Worm (Caenorhabditis elegans) whole organism, L1 larva: ENCODE measurements around the gene Y16B4A.2.
A peak's percentile ranks its signal among the peaks of the same experiment; 100 is the strongest.

ENCODE experiments used
- C16A3.4 ChIP-seq: fragments of 150-350 bp; optimal IDR thresholded peaks from 2 replicates; lab custom pipeline; 2014; ENCODE audit warnings: missing biosample characterization, missing genetic modification characterization
- C34B4.2 ChIP-seq: sonication (generic microtip); optimal IDR thresholded peaks from 2 replicates; lab custom pipeline; 2017; ENCODE audit warnings: mild to moderate bottlenecking, missing genetic modification characterization, missing compliant biosample characterization
- blmp-1 ChIP-seq: fragments of 150-350 bp; optimal IDR thresholded peaks from 2 replicates; lab custom pipeline; 2014; ENCODE audit warnings: missing biosample characterization, missing genetic modification characterization
- ceh-82 ChIP-seq, 3 experiments: fragments of 150-350 bp in 1 of 3; sonication (generic microtip) in 2 of 3; optimal IDR thresholded peaks; 2 replicates each; lab custom pipeline; 2014 to 2017; ENCODE audit warnings: missing biosample characterization in 3 of 3, missing genetic modification characterization in 3 of 3
- ceh-90 ChIP-seq: sonication (generic microtip); optimal IDR thresholded peaks from 2 replicates; lab custom pipeline; 2016; ENCODE audit warnings: missing genetic modification characterization, missing compliant biosample characterization
- dpl-1 ChIP-seq, 3 experiments: fragments of 150-350 bp in 2 of 3; sonication (generic microtip) in 1 of 3; optimal IDR thresholded peaks; 2 replicates each; lab custom pipeline; 2014 to 2017; ENCODE audit warnings: missing biosample characterization in 3 of 3, missing genetic modification characterization in 3 of 3, missing genetic modification reagents in 3 of 3
- dsc-1 ChIP-seq: sonication (generic microtip); optimal IDR thresholded peaks from 2 replicates; lab custom pipeline; 2016; ENCODE audit warnings: mild to moderate bottlenecking, missing genetic modification characterization, missing compliant biosample characterization
- efl-1 ChIP-seq, 4 experiments: fragments of 150-350 bp; optimal IDR thresholded peaks in 3 of 4; peaks in 1 of 4; 1 replicate in 1 of 4; 2 replicates in 3 of 4; lab custom pipeline; 2014; ENCODE audit warnings: missing biosample characterization in 2 of 4, missing genetic modification characterization in 2 of 4, missing genetic modification reagents in 2 of 4
- efl-3 ChIP-seq: fragments of 200-800 bp; sonication (Bioruptor generic); optimal IDR thresholded peaks from 2 replicates; lab custom pipeline; 2018; ENCODE audit warnings: mild to moderate bottlenecking, missing genetic modification characterization, missing compliant biosample characterization
- egl-27 ChIP-seq, 2 experiments: fragments of 150-350 bp in 1 of 2; sonication (generic microtip); optimal IDR thresholded peaks; 3 replicates each; lab custom pipeline; 2017 to 2018; ENCODE audit warnings: missing biosample characterization in 2 of 2, missing genetic modification characterization in 2 of 2, missing genetic modification reagents in 2 of 2
- elt-2 ChIP-seq: sonication (generic microtip); optimal IDR thresholded peaks from 2 replicates; lab custom pipeline; 2016; ENCODE audit warnings: missing genetic modification characterization, mild to moderate bottlenecking, inconsistent platforms, missing compliant biosample characterization, missing genetic modification reagents
- elt-3 ChIP-seq, 6 experiments: fragments of 150-350 bp in 1 of 6; sonication (generic microtip); optimal IDR thresholded peaks; 2 replicates each; lab custom pipeline; 2017 to 2018; ENCODE audit warnings: missing biosample characterization in 6 of 6, missing genetic modification characterization in 6 of 6, inconsistent platforms in 1 of 6
- fkh-8 ChIP-seq: sonication (generic microtip); optimal IDR thresholded peaks from 2 replicates; lab custom pipeline; 2016; ENCODE audit warnings: mild to moderate bottlenecking, missing genetic modification characterization, missing compliant biosample characterization
- grh-1 ChIP-seq: fragments of 200-800 bp; sonication (Bioruptor generic); IDR thresholded peaks from 2 replicates; pipeline ENCODE4 v1.3.6; 2022; ENCODE audit warnings: missing genetic modification reagents, missing genetic modification characterization, missing compliant biosample characterization
- irx-1 ChIP-seq: sonication (generic microtip); optimal IDR thresholded peaks from 2 replicates; lab custom pipeline; 2016; ENCODE audit warnings: missing genetic modification characterization, missing compliant biosample characterization
- isw-1 ChIP-seq: fragments of 200-800 bp; sonication (Bioruptor generic); IDR thresholded peaks from 2 replicates; pipeline ENCODE4 v1.3.6; 2022; ENCODE audit warnings: missing genetic modification characterization, missing compliant biosample characterization
- jun-1 ChIP-seq: fragments of 150-350 bp; optimal IDR thresholded peaks from 2 replicates; lab custom pipeline; 2014; ENCODE audit warnings: missing biosample characterization, missing genetic modification reagents, missing genetic modification characterization
- lin-13 ChIP-seq: fragments of 150-350 bp; optimal IDR thresholded peaks from 2 replicates; lab custom pipeline; 2014; ENCODE audit warnings: missing biosample characterization, missing genetic modification reagents, missing genetic modification characterization
- lin-14 ChIP-seq: fragments of 200-800 bp; sonication (Bioruptor generic); optimal IDR thresholded peaks from 2 replicates; lab custom pipeline; 2018; ENCODE audit warnings: mild to moderate bottlenecking, missing genetic modification characterization, moderate library complexity, missing compliant biosample characterization
- lin-35 ChIP-seq, 2 experiments: fragments of 150-350 bp; optimal IDR thresholded peaks; 2 replicates each; lab custom pipeline; 2014; ENCODE audit warnings: missing biosample characterization in 2 of 2, missing genetic modification characterization in 2 of 2, missing genetic modification reagents in 2 of 2
- lin-39 ChIP-seq: fragments of 150-350 bp; optimal IDR thresholded peaks from 2 replicates; lab custom pipeline; 2014; ENCODE audit warnings: missing biosample characterization, missing genetic modification reagents, missing genetic modification characterization
- lsy-2 ChIP-seq, 2 experiments: fragments of 150-350 bp; optimal IDR thresholded peaks; 2 replicates each; lab custom pipeline; 2014; ENCODE audit warnings: missing biosample characterization in 2 of 2, missing genetic modification characterization in 2 of 2
- mdl-1 ChIP-seq, 2 experiments: fragments of 150-350 bp; optimal IDR thresholded peaks; 2 replicates each; lab custom pipeline; 2014 to 2017; ENCODE audit warnings: missing biosample characterization in 2 of 2, missing genetic modification characterization in 2 of 2, inconsistent platforms in 1 of 2
- mef-2 ChIP-seq: fragments of 150-350 bp; optimal IDR thresholded peaks from 2 replicates; lab custom pipeline; 2014; ENCODE audit warnings: missing biosample characterization, missing genetic modification characterization
- mep-1 ChIP-seq: fragments of 150-350 bp; optimal IDR thresholded peaks from 2 replicates; lab custom pipeline; 2014; ENCODE audit warnings: missing biosample characterization, missing genetic modification characterization
- nhr-12 ChIP-seq: sonication (generic microtip); optimal IDR thresholded peaks from 2 replicates; lab custom pipeline; 2017; ENCODE audit warnings: missing biosample characterization, missing genetic modification characterization
- nhr-19 ChIP-seq: fragments of 200-800 bp; sonication (Bioruptor generic); conservative IDR thresholded peaks from 2 replicates; pipeline ENCODE4 v1.3.6; 2022; ENCODE audit warnings: missing genetic modification characterization, missing compliant biosample characterization
- nhr-20 ChIP-seq: sonication (generic microtip); optimal IDR thresholded peaks from 2 replicates; lab custom pipeline; 2016; ENCODE audit warnings: mild to moderate bottlenecking, missing genetic modification characterization, missing compliant biosample characterization
- nhr-237 ChIP-seq: fragments of 150-350 bp; optimal IDR thresholded peaks from 2 replicates; lab custom pipeline; 2014; ENCODE audit warnings: missing biosample characterization, missing genetic modification characterization
- nhr-28 ChIP-seq: fragments of 150-350 bp; optimal IDR thresholded peaks from 2 replicates; lab custom pipeline; 2014; ENCODE audit warnings: missing biosample characterization, missing genetic modification characterization
- nhr-47 ChIP-seq: sonication (generic microtip); optimal IDR thresholded peaks from 2 replicates; lab custom pipeline; 2016; ENCODE audit warnings: mild to moderate bottlenecking, missing genetic modification characterization, moderate library complexity, missing compliant biosample characterization
- nhr-71 ChIP-seq: sonication (generic microtip); optimal IDR thresholded peaks from 2 replicates; lab custom pipeline; 2016; ENCODE audit warnings: mild to moderate bottlenecking, missing genetic modification characterization, moderate library complexity, missing compliant biosample characterization
- nhr-77 ChIP-seq: fragments of 150-350 bp; optimal IDR thresholded peaks from 2 replicates; lab custom pipeline; 2014; ENCODE audit warnings: missing biosample characterization, missing genetic modification characterization
- nhr-90 ChIP-seq: sonication (generic microtip); optimal IDR thresholded peaks from 2 replicates; lab custom pipeline; 2016; ENCODE audit warnings: mild to moderate bottlenecking, missing genetic modification characterization, missing compliant biosample characterization; ENCODE audit not compliant: poor library complexity
- pqm-1 ChIP-seq: sonication (generic microtip); optimal IDR thresholded peaks from 3 replicates; lab custom pipeline; 2017; ENCODE audit warnings: missing biosample characterization, missing genetic modification characterization
- rnt-1 ChIP-seq: sonication (generic microtip); optimal IDR thresholded peaks from 2 replicates; lab custom pipeline; 2016; ENCODE audit warnings: mild to moderate bottlenecking, missing genetic modification characterization, moderate library complexity, missing compliant biosample characterization
- snu-23 ChIP-seq: sonication (generic microtip); optimal IDR thresholded peaks from 2 replicates; lab custom pipeline; 2016; ENCODE audit warnings: missing genetic modification characterization, missing compliant biosample characterization
- sup-37 ChIP-seq: fragments of 200-800 bp; sonication (Bioruptor generic); optimal IDR thresholded peaks from 2 replicates; lab custom pipeline; 2018; ENCODE audit warnings: mild to moderate bottlenecking, missing genetic modification characterization, missing compliant biosample characterization
- swsn-7 ChIP-seq: sonication (generic microtip); optimal IDR thresholded peaks from 2 replicates; lab custom pipeline; 2016; ENCODE audit warnings: missing genetic modification characterization, missing compliant biosample characterization
- tbx-2 ChIP-seq: sonication (generic microtip); optimal IDR thresholded peaks from 2 replicates; lab custom pipeline; 2016; ENCODE audit warnings: missing genetic modification characterization, missing compliant biosample characterization
- unc-130 ChIP-seq: fragments of 150-350 bp; optimal IDR thresholded peaks from 2 replicates; lab custom pipeline; 2017; ENCODE audit warnings: missing biosample characterization, missing genetic modification characterization, inconsistent platforms
- unc-98 ChIP-seq: fragments of 200-800 bp; sonication (Bioruptor generic); IDR thresholded peaks from 2 replicates; pipeline ENCODE4 v1.3.6; 2022; ENCODE audit warnings: missing genetic modification characterization, missing compliant biosample characterization
- vab-15 ChIP-seq: sonication (generic microtip); optimal IDR thresholded peaks from 2 replicates; lab custom pipeline; 2017; ENCODE audit warnings: missing genotype, mild to moderate bottlenecking, missing genetic modification characterization, missing compliant biosample characterization
- xbp-1 ChIP-seq: sonication (generic microtip); optimal IDR thresholded peaks from 2 replicates; lab custom pipeline; 2016; ENCODE audit warnings: missing genetic modification characterization, missing compliant biosample characterization
- zag-1 ChIP-seq: fragments of 150-350 bp; optimal IDR thresholded peaks from 2 replicates; lab custom pipeline; 2014; ENCODE audit warnings: missing biosample characterization, missing genetic modification characterization
- ztf-11 ChIP-seq, 2 experiments: sonication (generic microtip); optimal IDR thresholded peaks; 2 replicates each; lab custom pipeline; 2016 to 2017; ENCODE audit warnings: missing genetic modification characterization in 2 of 2, missing biosample characterization in 1 of 2, missing compliant biosample characterization in 1 of 2
- ztf-4 ChIP-seq: fragments of 150-350 bp; optimal IDR thresholded peaks from 2 replicates; lab custom pipeline; 2014; ENCODE audit warnings: missing biosample characterization, missing genetic modification characterization

Gene Y16B4A.2

DNA sequence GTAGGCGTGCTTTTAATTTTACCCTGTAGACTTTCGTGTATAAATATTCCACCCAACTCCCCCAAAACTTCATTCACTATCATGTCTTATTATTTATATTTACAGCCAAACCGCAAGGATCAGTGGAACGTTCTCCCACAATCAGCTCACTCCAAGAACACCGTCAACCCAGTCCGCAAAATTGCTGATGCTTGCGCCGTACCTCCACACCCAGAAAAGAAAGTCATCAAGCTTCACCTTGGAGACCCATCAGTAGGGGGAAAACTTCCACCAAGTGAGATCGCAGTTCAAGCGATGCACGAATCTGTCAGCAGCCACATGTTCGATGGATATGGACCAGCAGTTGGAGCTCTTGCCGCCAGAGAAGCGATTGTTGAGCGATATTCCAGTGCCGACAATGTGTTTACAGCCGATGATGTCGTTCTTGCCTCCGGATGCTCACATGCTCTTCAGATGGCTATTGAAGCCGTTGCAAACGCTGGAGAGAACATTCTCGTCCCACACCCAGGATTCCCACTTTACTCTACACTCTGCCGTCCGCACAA is 19.6 kb upstream of the Y16B4A.2 start:
- TF ChIP-seq efl-1 (optimal IDR thresholded peaks at IDR 0.05; lab: Kevin White, UChicago) (no peak), efl-1 (GFP tag; optimal IDR thresholded peaks at IDR 0.05 in 1 of 2; lab: Kevin White, UChicago) (peak in 1 of 2 experiments; percentile 30), ceh-90 (tag; lab: Kevin White, UChicago) (no peak)

DNA sequence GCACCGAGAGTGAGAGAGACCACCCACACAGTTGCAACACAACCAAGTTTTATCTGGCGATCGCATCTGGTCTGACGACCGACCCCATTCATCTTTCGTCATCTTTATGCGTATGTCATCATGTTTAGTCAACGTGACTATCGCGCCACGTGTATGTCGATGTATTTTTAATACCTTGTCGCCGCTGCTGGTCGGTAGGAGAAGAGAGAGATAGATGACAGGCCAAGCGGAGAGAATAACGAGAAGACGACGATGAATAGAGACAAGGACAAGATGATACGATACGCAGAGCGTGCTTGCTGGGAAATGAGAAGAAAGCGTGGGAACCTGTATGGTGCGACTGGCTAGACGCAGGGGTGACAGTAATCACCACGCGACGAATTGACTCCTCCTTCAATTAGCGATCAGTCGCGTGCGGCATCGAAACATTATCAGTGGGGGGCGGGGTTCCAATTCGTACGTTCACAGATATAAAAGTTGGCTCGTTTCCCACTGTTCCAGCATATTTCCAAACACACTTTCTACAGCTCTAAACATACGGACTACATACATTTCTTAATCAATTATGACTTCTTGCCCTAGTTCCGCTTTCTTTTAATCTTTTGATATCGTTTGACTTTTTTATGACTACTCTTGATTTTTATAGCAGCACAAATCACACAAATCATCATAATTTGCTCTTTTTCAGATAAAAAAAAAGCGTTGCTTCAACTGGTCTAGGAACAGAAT is 18.8 kb upstream of the Y16B4A.2 start, which contains the start of gene tatn-1:
TSS of gene tatn-1 (plus strand) at position 689 of the 729 bp plus-strand sequence.
- TF ChIP-seq ztf-11 (tag; optimal IDR thresholded peaks at IDR 0.05; lab: Kevin White, UChicago): peak in 1 of 2 experiments; percentile 6
- no peak for TF ChIP-seq unc-98
- TF ChIP-seq lin-13 (GFP tag; lab: Kevin White, UChicago): no peak
- peak; percentile 50 for TF ChIP-seq jun-1 (tag; lab: Kevin White, UChicago)
- peak in 5 of 6 experiments; percentile 2 to 90 (median 42) for TF ChIP-seq elt-3 (tag; optimal IDR thresholded peaks at IDR 0.05; lab: Kevin White, UChicago)
- peak; percentile 75 for TF ChIP-seq mep-1 (tag; lab: Kevin White, UChicago)
- peak; percentile 18 to 24 for TF ChIP-seq efl-1 (optimal IDR thresholded peaks at IDR 0.05; lab: Kevin White, UChicago)
- peak in 1 of 2 experiments; percentile 95 for TF ChIP-seq efl-1 (GFP tag; optimal IDR thresholded peaks at IDR 0.05 in 1 of 2; lab: Kevin White, UChicago)
- no peak for TF ChIP-seq zag-1 (tag; lab: Kevin White, UChicago)
- TF ChIP-seq grh-1 (GFP tag; lab: Robert Waterston, UW): peak; percentile 83
- peak; percentile 17 for TF ChIP-seq pqm-1 (tag; lab: Kevin White, UChicago)
- peak; percentile 85 for TF ChIP-seq snu-23 (GFP tag; lab: Kevin White, UChicago)
- peak; percentile 29 to 66 for TF ChIP-seq egl-27 (tag; optimal IDR thresholded peaks at IDR 0.05; lab: Kevin White, UChicago)
- TF ChIP-seq C16A3.4 (tag; lab: Kevin White, UChicago): peak; percentile 48
- no peak for TF ChIP-seq sup-37 (GFP tag; lab: Kevin White, UChicago)
- peak; percentile 99 for TF ChIP-seq nhr-20
- TF ChIP-seq lin-35 (GFP tag; optimal IDR thresholded peaks at IDR 0.05; lab: Kevin White, UChicago): peak; percentile 37 to 80
- peak in 1 of 3 experiments; percentile 0 for TF ChIP-seq ceh-82 (tag; optimal IDR thresholded peaks at IDR 0.05; lab: Kevin White, UChicago)
- TF ChIP-seq mdl-1 (tag; optimal IDR thresholded peaks at IDR 0.05; lab: Kevin White, UChicago): peak; percentile 84 to 99
- peak; percentile 71 for TF ChIP-seq xbp-1 (tag; lab: Kevin White, UChicago)
- TF ChIP-seq nhr-47 (tag; lab: Kevin White, UChicago): peak; percentile 78
- peak; percentile 72 for TF ChIP-seq nhr-19 (GFP tag; lab: Robert Waterston, UW)
- peak; percentile 95 for TF ChIP-seq nhr-71 (tag; lab: Kevin White, UChicago)
- peak; percentile 41 for TF ChIP-seq swsn-7 (tag; lab: Kevin White, UChicago)
- TF ChIP-seq fkh-8 (tag; lab: Kevin White, UChicago): no peak
- TF ChIP-seq nhr-12: no peak
- peak; percentile 96 for TF ChIP-seq lin-14 (GFP tag; lab: Kevin White, UChicago)
- no peak for TF ChIP-seq nhr-28
- TF ChIP-seq lsy-2 (tag; optimal IDR thresholded peaks at IDR 0.05; lab: Kevin White, UChicago): peak; percentile 51 to 65
- TF ChIP-seq lin-39: peak; percentile 11
- no peak for TF ChIP-seq dsc-1 (tag; lab: Kevin White, UChicago)
- TF ChIP-seq blmp-1 (tag; lab: Kevin White, UChicago): peak; percentile 93
- peak; percentile 95 for TF ChIP-seq nhr-90 (tag; lab: Kevin White, UChicago)
- TF ChIP-seq rnt-1 (tag; lab: Kevin White, UChicago): peak; percentile 30
- TF ChIP-seq tbx-2 (tag; lab: Kevin White, UChicago): peak; percentile 88
- no peak for TF ChIP-seq isw-1 (GFP tag; lab: Robert Waterston, UW)
- TF ChIP-seq ztf-4 (tag; lab: Kevin White, UChicago): peak; percentile 74
- TF ChIP-seq efl-3: peak; percentile 52
- TF ChIP-seq mef-2 (tag; lab: Kevin White, UChicago): peak; percentile 38
- no peak for TF ChIP-seq nhr-237 (tag; lab: Kevin White, UChicago)
- TF ChIP-seq dpl-1 (GFP tag; optimal IDR thresholded peaks at IDR 0.05; lab: Kevin White, UChicago): peak in 2 of 3 experiments; percentile 1 to 38
- TF ChIP-seq nhr-77 (tag; lab: Kevin White, UChicago): peak; percentile 2
- TF ChIP-seq C34B4.2 (tag; lab: Kevin White, UChicago): no peak
- TF ChIP-seq elt-2 (tag; lab: Kevin White, UChicago): peak; percentile 95
- peak; percentile 46 for TF ChIP-seq unc-130 (tag; lab: Kevin White, UChicago)
- TF ChIP-seq vab-15 (tag; lab: Kevin White, UChicago): peak; percentile 45
- TF ChIP-seq irx-1 (tag; lab: Kevin White, UChicago): peak; percentile 81
